Fruit fly (Drosophila melanogaster) whole organism, pupa: ENCODE data around the gene spartin.

Experiments
- CG10348 ChIP-seq: fragments of 200-800 bp; sonication (Bioruptor generic); IDR thresholded peaks from 2 replicates; pipeline ENCODE4 v1.3.6; 2022; ENCODE audit warnings: missing biosample characterization, missing genetic modification characterization
- CG12605 ChIP-seq: fragments of 200-800 bp; sonication (Bioruptor generic); IDR thresholded peaks from 2 replicates; pipeline ENCODE4 v1.3.6; 2022; ENCODE audit warnings: missing biosample characterization, missing genetic modification characterization
- CG13204 ChIP-seq: fragments of 200-800 bp; sonication (Bioruptor generic); optimal IDR thresholded peaks from 2 replicates; lab custom pipeline; 2018; ENCODE audit warnings: missing biosample characterization, mild to moderate bottlenecking, missing genetic modification characterization, moderate library complexity
- CG14655 ChIP-seq: fragments of 200-800 bp; sonication (Bioruptor generic); optimal IDR thresholded peaks from 3 replicates; lab custom pipeline; 2017; ENCODE audit warnings: mild to moderate bottlenecking, missing biosample characterization, missing genetic modification reagents, missing genetic modification characterization
- CG15710 ChIP-seq: fragments of 200-800 bp; sonication (Bioruptor generic); optimal IDR thresholded peaks from 2 replicates; lab custom pipeline; 2018; ENCODE audit warnings: missing biosample characterization, mild to moderate bottlenecking, missing genetic modification characterization, moderate library complexity
- CG17806 ChIP-seq: fragments of 200-800 bp; sonication (Bioruptor generic); optimal IDR thresholded peaks from 2 replicates; lab custom pipeline; 2018; ENCODE audit warnings: missing biosample characterization, mild to moderate bottlenecking, missing genetic modification characterization, moderate library complexity
- CG32121 ChIP-seq: fragments of 200-800 bp; sonication (Bioruptor generic); IDR thresholded peaks from 2 replicates; pipeline ENCODE4 v1.3.6; 2022; ENCODE audit warnings: missing biosample characterization, missing genetic modification characterization
- CG34367 ChIP-seq: fragments of 200-800 bp; sonication (Bioruptor generic); optimal IDR thresholded peaks from 2 replicates; lab custom pipeline; 2018; ENCODE audit warnings: missing biosample characterization, mild to moderate bottlenecking, missing genetic modification characterization
- CG4496 ChIP-seq: fragments of 200-800 bp; sonication (Bioruptor generic); IDR thresholded peaks from 3 replicates; pipeline ENCODE4 v1.3.6; 2022; ENCODE audit warnings: missing biosample characterization, missing genetic modification characterization
- CG8159 ChIP-seq: fragments of 200-800 bp; sonication (Bioruptor generic); optimal IDR thresholded peaks from 3 replicates; lab custom pipeline; 2018; ENCODE audit warnings: missing biosample characterization, mild to moderate bottlenecking, missing genetic modification characterization, moderate library complexity
- CG8301 ChIP-seq: fragments of 200-800 bp; sonication (Bioruptor generic); optimal IDR thresholded peaks from 2 replicates; lab custom pipeline; 2018; ENCODE audit warnings: missing biosample characterization, mild to moderate bottlenecking, missing genetic modification characterization
- CG9948 ChIP-seq: fragments of 200-800 bp; sonication (Bioruptor generic); optimal IDR thresholded peaks from 2 replicates; lab custom pipeline; 2018; ENCODE audit warnings: missing biosample characterization, mild to moderate bottlenecking, missing genetic modification characterization, moderate library complexity
- D1 ChIP-seq: fragments of 200-800 bp; sonication (Bioruptor generic); optimal IDR thresholded peaks from 2 replicates; lab custom pipeline; 2018; ENCODE audit warnings: missing biosample characterization, mild to moderate bottlenecking, missing genetic modification characterization, moderate library complexity
- EcR ChIP-seq: fragments of 200-800 bp; sonication (Bioruptor generic); optimal IDR thresholded peaks from 3 replicates; lab custom pipeline; 2019; ENCODE audit warnings: missing biosample characterization, missing genetic modification characterization, mild to moderate bottlenecking, moderate library complexity, missing genetic modification reagents
- Ets98B ChIP-seq: fragments of 200-800 bp; sonication (Bioruptor generic); IDR thresholded peaks from 2 replicates; pipeline ENCODE4 v1.3.6; 2022; ENCODE audit warnings: missing biosample characterization, missing genetic modification characterization
- Pif1A ChIP-seq: fragments of 200-800 bp; sonication (Bioruptor generic); optimal IDR thresholded peaks from 3 replicates; lab custom pipeline; 2016; ENCODE audit warnings: missing biosample characterization, missing genetic modification characterization
- Pif1B ChIP-seq: fragments of 200-800 bp; sonication (Bioruptor generic); optimal IDR thresholded peaks from 3 replicates; lab custom pipeline; 2016; ENCODE audit warnings: missing biosample characterization, missing genetic modification characterization
- Snoo ChIP-seq: fragments of 200-800 bp; sonication (Bioruptor generic); optimal IDR thresholded peaks from 3 replicates; lab custom pipeline; 2017; ENCODE audit warnings: missing biosample characterization, mild to moderate bottlenecking, missing genetic modification characterization, inconsistent platforms
- fd96Ca ChIP-seq: fragments of 200-800 bp; sonication (Bioruptor generic); IDR thresholded peaks from 3 replicates; pipeline ENCODE4 v1.3.6; 2022; ENCODE audit warnings: missing biosample characterization, missing genetic modification characterization
- gl ChIP-seq: fragments of 200-800 bp; sonication (Bioruptor generic); optimal IDR thresholded peaks from 2 replicates; lab custom pipeline; 2018; ENCODE audit warnings: missing biosample characterization, mild to moderate bottlenecking, missing genetic modification characterization
- rn ChIP-seq: fragments of 200-800 bp; sonication (Bioruptor generic); IDR thresholded peaks from 2 replicates; pipeline ENCODE4 v1.3.6; 2022; ENCODE audit warnings: missing biosample characterization, missing genetic modification characterization

The spartin gene

DNA sequence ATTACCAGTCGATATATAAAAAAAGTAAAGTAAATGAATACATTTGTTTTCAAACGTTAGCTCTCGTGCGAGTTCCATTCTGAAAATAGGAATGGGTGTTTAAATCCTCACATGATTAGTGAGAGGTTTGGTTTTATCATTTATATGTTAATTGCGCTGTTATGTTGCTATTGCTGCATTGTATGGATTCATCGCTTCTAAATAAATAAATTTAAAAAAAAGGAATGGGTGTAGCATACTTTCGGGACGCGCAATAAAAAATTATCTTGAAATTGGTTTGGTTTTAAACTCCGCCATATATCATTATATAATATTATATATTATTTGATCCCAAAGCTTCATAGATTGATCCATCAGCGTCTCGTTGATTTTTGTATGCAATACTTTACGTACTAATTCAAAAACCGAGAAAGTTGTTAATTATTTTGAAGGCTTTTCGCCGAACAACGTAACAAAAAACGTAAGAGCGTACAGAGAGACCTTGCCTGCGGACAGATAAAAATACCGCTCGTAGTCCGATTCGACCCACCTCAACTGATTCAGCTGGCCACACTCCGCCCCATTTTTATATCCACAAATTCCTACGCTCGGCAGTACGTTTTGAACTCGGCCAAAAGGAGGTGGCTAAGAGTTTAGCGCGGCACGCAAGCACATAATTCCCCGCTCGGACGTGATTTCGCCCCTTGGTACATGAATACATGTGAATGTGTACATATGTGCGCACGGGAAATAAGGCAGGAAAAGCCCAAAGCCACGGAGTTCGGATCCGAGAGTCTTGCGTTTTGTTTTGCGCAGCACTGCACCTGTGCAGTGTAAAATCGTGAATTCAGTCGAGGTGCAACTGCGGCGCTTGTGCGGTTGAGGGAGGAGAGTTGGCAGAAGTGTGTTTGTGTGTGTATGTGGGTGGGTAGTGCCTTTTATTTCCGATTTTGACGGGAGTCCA, 4.7 kb downstream of the spartin start, which contains the start of gene smash:
TSS of gene smash (plus strand) at position 589 of the 943 bp plus-strand sequence.
- TF ChIP-seq rn (GFP tag; lab: Robert Waterston, UW) (no peak), CG9948 (tag; lab: Kevin White, UChicago) (peak; percentile 11), CG8301 (tag; lab: Kevin White, UChicago) (no peak), CG32121 (GFP tag; lab: Robert Waterston, UW) (peak; percentile 56), Pif1A (GFP tag; lab: Kevin White, UChicago) (peak; percentile 11), gl (peak; percentile 35), D1 (peak; percentile 63), CG34367 (no peak), CG14655 (GFP tag; lab: Kevin White, UChicago) (no peak), CG13204 (GFP tag; lab: Kevin White, UChicago) (no peak), Pif1B (GFP tag; lab: Kevin White, UChicago) (peak; percentile 27), Snoo (peak; percentile 45), EcR (GFP tag; lab: Kevin White, UChicago) (peak; percentile 49), CG10348 (GFP tag; lab: Robert Waterston, UW) (no peak), fd96Ca (GFP tag; lab: Robert Waterston, UW) (no peak; the same call in 2 of the 3 replicates), CG8159 (tag; lab: Kevin White, UChicago) (peak; percentile 17), CG17806 (no peak), CG12605 (peak; percentile 71), Ets98B (GFP tag; lab: Robert Waterston, UW) (peak; percentile 65; the same call in 1 of the 2 replicates), CG15710 (tag; lab: Kevin White, UChicago) (peak; percentile 32), CG4496 (GFP tag; lab: Robert Waterston, UW) (peak; percentile 88)
- TF ChIP-seq, all 21 proteins: peak for 13

dm6 chr3R:4659934-4660353, 5.3 kb downstream of the spartin start:
- no peak for TF ChIP-seq CG9948 (tag; lab: Kevin White, UChicago)
- 0 out of 2 replicates have a peak, but pooled peaks have one; percentile 2 for TF ChIP-seq CG12605
- TF ChIP-seq CG14655 (GFP tag; lab: Kevin White, UChicago) = no peak

- TF ChIP-seq CG12605 = no peak
- TF ChIP-seq fd96Ca (GFP tag; lab: Robert Waterston, UW) = peak; percentile 37; the same call in 1 of the 3 replicates
- TF ChIP-seq CG32121 (GFP tag; lab: Robert Waterston, UW) = peak; percentile 29; the same call in 1 of the 2 replicates
- TF ChIP-seq Pif1A (GFP tag; lab: Kevin White, UChicago) = no peak
- no peak for TF ChIP-seq Snoo
Observed at dm6 chr3R:4661640-4662039, 7.0 kb downstream of the spartin start.

DNA sequence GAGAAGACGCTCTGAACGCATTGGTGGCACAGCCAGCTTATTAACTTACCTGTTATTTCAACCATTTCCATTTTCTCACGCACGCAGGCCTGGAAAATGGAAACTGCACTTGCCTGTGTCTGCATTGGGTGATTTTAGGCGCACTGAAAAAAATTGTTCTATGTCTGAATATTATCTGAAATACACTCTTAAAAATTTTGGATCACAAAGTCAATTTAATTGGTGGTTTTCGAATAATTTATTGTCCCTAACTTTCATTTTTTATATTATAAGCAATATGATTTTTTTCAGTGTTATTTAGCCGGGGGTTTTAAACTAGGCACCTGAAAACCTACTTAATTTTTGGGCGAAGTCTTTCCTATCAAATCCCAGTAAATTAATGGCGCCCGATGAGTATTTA, 8.5 kb downstream of the spartin start:
- TF ChIP-seq CG10348 (GFP tag; lab: Robert Waterston, UW) = no peak
- TF ChIP-seq CG13204 (GFP tag; lab: Kevin White, UChicago) = no peak
- peak; percentile 88 for TF ChIP-seq CG4496 (GFP tag; lab: Robert Waterston, UW)
- peak; percentile 24 for TF ChIP-seq Snoo
- TF ChIP-seq rn (GFP tag; lab: Robert Waterston, UW) = peak; percentile 43; the same call in 1 of the 2 replicates
- TF ChIP-seq D1 = peak; percentile 66
- TF ChIP-seq CG14655 (GFP tag; lab: Kevin White, UChicago) = peak; percentile 77
- peak; percentile 74 for TF ChIP-seq CG8159 (tag; lab: Kevin White, UChicago)
- peak; percentile 72 for TF ChIP-seq CG17806
- TF ChIP-seq gl = peak; percentile 31
- TF ChIP-seq CG15710 (tag; lab: Kevin White, UChicago) = peak; percentile 46
- TF ChIP-seq Ets98B (GFP tag; lab: Robert Waterston, UW) = peak; percentile 69
- peak; percentile 83 for TF ChIP-seq CG32121 (GFP tag; lab: Robert Waterston, UW)
- peak; percentile 58 for TF ChIP-seq CG9948 (tag; lab: Kevin White, UChicago)
- peak; percentile 79 for TF ChIP-seq CG8301 (tag; lab: Kevin White, UChicago)
- no peak for TF ChIP-seq EcR (GFP tag; lab: Kevin White, UChicago)
- peak; percentile 70 for TF ChIP-seq Pif1A (GFP tag; lab: Kevin White, UChicago)
- TF ChIP-seq fd96Ca (GFP tag; lab: Robert Waterston, UW) = no peak
- TF ChIP-seq CG34367 = peak; percentile 21
- peak; percentile 37 for TF ChIP-seq Pif1B (GFP tag; lab: Kevin White, UChicago)
- peak; percentile 42; the same call in 1 of the 2 replicates for TF ChIP-seq CG12605
- TF ChIP-seq, all 21 proteins: peak for 17

DNA sequence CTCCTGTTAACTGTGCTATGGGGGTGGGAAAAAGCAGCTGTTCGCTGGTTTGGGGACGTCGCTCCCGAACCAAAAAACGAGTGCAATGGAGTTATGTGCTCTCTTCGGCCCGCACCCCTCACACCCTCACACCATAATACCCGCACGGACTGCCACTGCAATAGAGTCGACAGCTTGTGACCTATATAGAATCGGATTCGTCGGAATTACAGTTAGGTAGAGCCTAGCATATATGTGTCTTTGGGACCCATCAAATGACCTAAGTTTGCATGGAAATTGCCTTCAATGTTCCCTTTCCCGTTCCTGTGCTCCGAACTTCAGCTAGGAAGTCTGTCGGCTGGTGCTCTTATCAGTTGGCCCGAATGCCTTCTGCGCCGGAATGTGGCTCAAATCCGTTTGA, 9.6 kb downstream of the spartin start:
- TF ChIP-seq CG14655 (GFP tag; lab: Kevin White, UChicago) (no peak), Pif1B (GFP tag; lab: Kevin White, UChicago) (no peak), CG15710 (tag; lab: Kevin White, UChicago) (no peak), Pif1A (GFP tag; lab: Kevin White, UChicago) (no peak), EcR (GFP tag; lab: Kevin White, UChicago) (no peak), Snoo (no peak), D1 (no peak), CG12605 (no peak), CG13204 (GFP tag; lab: Kevin White, UChicago) (no peak), CG10348 (GFP tag; lab: Robert Waterston, UW) (no peak), Ets98B (GFP tag; lab: Robert Waterston, UW) (no peak), CG17806 (no peak), CG8301 (tag; lab: Kevin White, UChicago) (no peak), CG32121 (GFP tag; lab: Robert Waterston, UW) (no peak), fd96Ca (GFP tag; lab: Robert Waterston, UW) (no peak), gl (no peak), rn (GFP tag; lab: Robert Waterston, UW) (no peak), CG9948 (tag; lab: Kevin White, UChicago) (no peak), CG4496 (GFP tag; lab: Robert Waterston, UW) (no peak)
